Fruit fly (Drosophila melanogaster): ENCODE results near the gene Octalpha2R.

Octalpha2R gene

DNA sequence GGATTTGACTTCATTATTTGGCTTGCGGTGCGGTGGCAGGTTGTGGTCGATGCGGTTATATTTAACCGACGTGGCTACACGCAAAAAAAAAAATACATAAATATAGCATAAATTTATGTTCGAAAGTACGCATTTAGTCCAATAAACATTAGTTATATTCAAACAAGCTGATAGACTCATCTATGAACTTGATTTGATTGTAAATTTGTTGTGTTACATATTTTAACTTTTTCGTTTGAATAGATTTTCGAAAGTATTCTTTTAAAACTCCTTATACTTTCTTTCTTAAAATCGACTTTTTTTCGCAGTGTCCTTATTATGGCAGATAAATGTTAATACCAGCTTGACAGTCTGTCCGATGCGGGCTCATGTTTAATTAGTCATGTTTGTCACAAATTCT is 58.4 kb downstream of the Octalpha2R start (continued):
- TF ChIP-seq CG4318 (GFP tag; optimal IDR thresholded peaks at IDR 0.05) (peak; percentile 28), lz (GFP tag; optimal IDR thresholded peaks at IDR 0.05) (no peak), Sox14 (GFP tag; optimal IDR thresholded peaks at IDR 0.05) (peak; percentile 10), dac (GFP tag; optimal IDR thresholded peaks at IDR 0.05) (no peak), CG1621 (tag; optimal IDR thresholded peaks at IDR 0.05) (no peak), Hr39 (GFP tag; optimal IDR thresholded peaks at IDR 0.05) (no peak), CG31627 (GFP tag; optimal IDR thresholded peaks at IDR 0.05) (no peak), Eip93F (GFP tag; optimal IDR thresholded peaks at IDR 0.05) (no peak), pdm3 (GFP tag; optimal IDR thresholded peaks at IDR 0.05) (peak; percentile 20), Blimp-1 (GFP tag; optimal IDR thresholded peaks at IDR 0.05) (no peak), CG6163 (GFP tag; IDR thresholded peaks at IDR 0.05) (no peak), CG34406 (GFP tag; optimal IDR thresholded peaks at IDR 0.05) (no peak), CG8319 (GFP tag; optimal IDR thresholded peaks at IDR 0.05) (no peak), CG6854 (GFP tag; optimal IDR thresholded peaks at IDR 0.05) (no peak), CG8632 (GFP tag; optimal IDR thresholded peaks at IDR 0.05) (no peak), Hr4 (GFP tag; optimal IDR thresholded peaks at IDR 0.05) (peak; percentile 28), fd85E (GFP tag; optimal IDR thresholded peaks at IDR 0.05) (no peak), ss (GFP tag; optimal IDR thresholded peaks at IDR 0.05) (peak in 1 of 2 experiments; percentile 8), Ets96B (tag; optimal IDR thresholded peaks at IDR 0.05) (peak; percentile 9), CG7368 (GFP tag; optimal IDR thresholded peaks at IDR 0.05) (no peak), cyc (GFP tag; optimal IDR thresholded peaks at IDR 0.05) (no peak), achi (GFP tag; optimal IDR thresholded peaks at IDR 0.05) (peak; percentile 13), Sox102F (GFP tag; optimal IDR thresholded peaks at IDR 0.05) (no peak), svp (GFP tag) (peak; percentile 37), CG6808 (GFP tag; optimal IDR thresholded peaks at IDR 0.05) (peak; percentile 43), OdsH (GFP tag; optimal IDR thresholded peaks at IDR 0.05) (peak; percentile 26), topi (GFP tag; optimal IDR thresholded peaks at IDR 0.05) (peak; percentile 10)

DNA sequence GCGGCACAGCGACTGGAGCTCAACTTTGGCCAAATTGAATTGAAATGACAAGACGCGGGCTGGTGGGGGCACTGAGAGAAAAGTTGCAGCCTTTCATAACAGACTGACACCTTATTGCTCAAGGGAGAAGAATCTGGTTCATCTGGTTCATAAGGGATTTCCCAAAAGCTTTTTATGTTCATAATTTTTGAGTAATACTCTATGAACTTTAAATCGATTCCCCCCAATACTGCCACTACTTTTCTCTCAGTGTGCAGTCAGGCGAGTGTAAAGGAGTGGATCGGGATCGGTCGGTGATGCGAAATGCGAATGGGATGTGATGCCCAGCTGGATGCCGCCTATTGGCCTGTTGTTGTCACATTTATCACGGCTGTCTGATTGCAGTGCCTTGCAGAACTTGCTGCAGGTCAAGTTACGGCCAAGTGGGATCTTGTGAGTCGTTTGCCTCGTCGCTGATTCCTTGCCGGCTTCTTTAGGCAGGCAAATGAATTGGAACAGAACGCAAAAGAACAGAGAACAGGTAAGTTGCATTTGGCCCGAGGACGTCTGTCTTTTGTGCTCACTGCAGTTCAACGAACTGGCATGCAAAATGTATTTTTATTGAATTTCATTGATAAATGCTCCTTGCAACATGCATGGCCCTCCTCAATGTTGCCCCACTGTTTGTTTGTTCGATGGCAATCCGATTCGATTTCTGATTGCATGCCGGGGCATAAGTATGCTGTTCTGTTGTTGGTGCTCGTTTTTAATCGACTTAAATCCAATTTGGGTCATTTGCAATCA is 60.5 kb downstream of the Octalpha2R start:
- TF ChIP-seq Eip78C (GFP tag): peak; percentile 91
- peak; percentile 87 for TF ChIP-seq topi (GFP tag; optimal IDR thresholded peaks at IDR 0.05)
- no peak for TF ChIP-seq Eip93F (GFP tag; optimal IDR thresholded peaks at IDR 0.05)
- peak; percentile 76 for TF ChIP-seq net (GFP tag; optimal IDR thresholded peaks at IDR 0.05)
- peak; percentile 80 for TF ChIP-seq OdsH (GFP tag; optimal IDR thresholded peaks at IDR 0.05)
- peak; percentile 85 for TF ChIP-seq vri (GFP tag; optimal IDR thresholded peaks at IDR 0.05)
- peak; percentile 88 for TF ChIP-seq lz (GFP tag; optimal IDR thresholded peaks at IDR 0.05)
- TF ChIP-seq achi (GFP tag; optimal IDR thresholded peaks at IDR 0.05): peak; percentile 81
- peak; percentile 80 for TF ChIP-seq Gug (GFP tag; IDR thresholded peaks at IDR 0.05)
- TF ChIP-seq CG34406 (GFP tag; optimal IDR thresholded peaks at IDR 0.05): peak; percentile 73
- TF ChIP-seq pdm3 (GFP tag; optimal IDR thresholded peaks at IDR 0.05): peak; percentile 79
- TF ChIP-seq Hr39 (GFP tag; optimal IDR thresholded peaks at IDR 0.05): peak; percentile 89
- peak; percentile 71 for TF ChIP-seq CG7368 (GFP tag; optimal IDR thresholded peaks at IDR 0.05)
- peak; percentile 91 for TF ChIP-seq esn (GFP tag; optimal IDR thresholded peaks at IDR 0.05)
- peak; percentile 64 for TF ChIP-seq CG9139 (GFP tag; optimal IDR thresholded peaks at IDR 0.05)
- TF ChIP-seq CG11762 (GFP tag; optimal IDR thresholded peaks at IDR 0.05; ENCODE audit: insufficient read depth): peak; percentile 78
- peak; percentile 71 to 85 for TF ChIP-seq salr (GFP tag; optimal IDR thresholded peaks at IDR 0.05)
- no peak for TF ChIP-seq Hr38 (GFP tag; optimal IDR thresholded peaks at IDR 0.05)
- TF ChIP-seq Blimp-1 (GFP tag; optimal IDR thresholded peaks at IDR 0.05): peak; percentile 69
- TF ChIP-seq CG16779 (tag; optimal IDR thresholded peaks at IDR 0.05): peak; percentile 14
- no peak for TF ChIP-seq fkh (GFP tag; optimal IDR thresholded peaks at IDR 0.05)
- peak; percentile 59 to 76 for TF ChIP-seq ss (GFP tag; optimal IDR thresholded peaks at IDR 0.05)
- peak; percentile 72 for TF ChIP-seq CG11902 (GFP tag; optimal IDR thresholded peaks at IDR 0.05)
- peak; percentile 62 for TF ChIP-seq CG8319 (GFP tag; optimal IDR thresholded peaks at IDR 0.05)
- TF ChIP-seq Sox15 (GFP tag; optimal IDR thresholded peaks at IDR 0.05): peak; percentile 70
- no peak for TF ChIP-seq fd85E (GFP tag; optimal IDR thresholded peaks at IDR 0.05)
- peak; percentile 88 for TF ChIP-seq CG31627 (GFP tag; optimal IDR thresholded peaks at IDR 0.05)
- peak; percentile 84 for TF ChIP-seq CG6808 (GFP tag; optimal IDR thresholded peaks at IDR 0.05)
- peak; percentile 92 for TF ChIP-seq CG3919 (GFP tag; optimal IDR thresholded peaks at IDR 0.05)
- TF ChIP-seq svp (GFP tag): peak; percentile 93
- TF ChIP-seq CG10631 (GFP tag; optimal IDR thresholded peaks at IDR 0.05): peak; percentile 89
- TF ChIP-seq CG4318 (GFP tag; optimal IDR thresholded peaks at IDR 0.05): peak; percentile 70
- peak; percentile 93 for TF ChIP-seq Met (GFP tag; optimal IDR thresholded peaks at IDR 0.05)
- peak; percentile 86 for TF ChIP-seq Sox102F (GFP tag; optimal IDR thresholded peaks at IDR 0.05)
- peak; percentile 84 for TF ChIP-seq CG32006 (GFP tag; optimal IDR thresholded peaks at IDR 0.05)
- peak; percentile 86 for TF ChIP-seq Sox14 (GFP tag; optimal IDR thresholded peaks at IDR 0.05)
- TF ChIP-seq Eip75B (GFP tag; optimal IDR thresholded peaks at IDR 0.05): peak; percentile 85
- TF ChIP-seq CG11294 (GFP tag; IDR thresholded peaks at IDR 0.05): peak; percentile 54; the same call in 1 of the 2 replicates
